Worm (Caenorhabditis elegans) whole organism, L1 larva: ENCODE results near the gene xdh-1.

Source experiments
- F16B12.6 ChIP-seq: fragments of 150-350 bp; optimal IDR thresholded peaks from 2 replicates; lab custom pipeline; 2014; ENCODE audit warnings: missing biosample characterization, missing genetic modification characterization
- ama-1 ChIP-seq: fragments of 150-350 bp; optimal IDR thresholded peaks from 2 replicates; lab custom pipeline; 2014
- blmp-1 ChIP-seq: fragments of 150-350 bp; optimal IDR thresholded peaks from 2 replicates; lab custom pipeline; 2014; ENCODE audit warnings: missing biosample characterization, missing genetic modification characterization
- ceh-63 ChIP-seq: fragments of 200-800 bp; sonication (Bioruptor generic); optimal IDR thresholded peaks from 2 replicates; lab custom pipeline; 2018; ENCODE audit warnings: mild to moderate bottlenecking, missing genetic modification characterization, missing compliant biosample characterization
- ceh-90 ChIP-seq: sonication (generic microtip); optimal IDR thresholded peaks from 2 replicates; lab custom pipeline; 2016; ENCODE audit warnings: missing genetic modification characterization, missing compliant biosample characterization
- efl-1 ChIP-seq, 4 experiments: fragments of 150-350 bp; optimal IDR thresholded peaks in 3 of 4; peaks in 1 of 4; 1 replicate in 1 of 4; 2 replicates in 3 of 4; lab custom pipeline; 2014; ENCODE audit warnings: missing biosample characterization in 2 of 4, missing genetic modification characterization in 2 of 4, missing genetic modification reagents in 2 of 4
- efl-3 ChIP-seq: fragments of 200-800 bp; sonication (Bioruptor generic); optimal IDR thresholded peaks from 2 replicates; lab custom pipeline; 2018; ENCODE audit warnings: mild to moderate bottlenecking, missing genetic modification characterization, missing compliant biosample characterization
- elt-3 ChIP-seq, 6 experiments: fragments of 150-350 bp in 1 of 6; sonication (generic microtip); optimal IDR thresholded peaks; 2 replicates each; lab custom pipeline; 2017 to 2018; ENCODE audit warnings: missing biosample characterization in 6 of 6, missing genetic modification characterization in 6 of 6, inconsistent platforms in 1 of 6
- ets-5 ChIP-seq: fragments of 200-800 bp; sonication (Bioruptor generic); IDR thresholded peaks from 2 replicates; pipeline ENCODE4 v1.3.6; 2022; ENCODE audit warnings: missing genetic modification characterization, missing compliant biosample characterization
- fkh-4 ChIP-seq: sonication (generic microtip); optimal IDR thresholded peaks from 2 replicates; lab custom pipeline; 2016; ENCODE audit warnings: missing compliant biosample characterization, missing genetic modification characterization, borderline replicate concordance
- hlh-17 ChIP-seq: fragments of 200-800 bp; sonication (Bioruptor generic); optimal IDR thresholded peaks from 2 replicates; lab custom pipeline; 2018; ENCODE audit warnings: missing genetic modification characterization, mild to moderate bottlenecking, missing compliant biosample characterization, moderate library complexity, borderline replicate concordance
- mep-1 ChIP-seq: fragments of 150-350 bp; optimal IDR thresholded peaks from 2 replicates; lab custom pipeline; 2014; ENCODE audit warnings: missing biosample characterization, missing genetic modification characterization
- nhr-11 ChIP-seq: fragments of 150-350 bp; optimal IDR thresholded peaks from 2 replicates; lab custom pipeline; 2014; ENCODE audit warnings: missing biosample characterization, missing genetic modification characterization
- nhr-12 ChIP-seq: sonication (generic microtip); optimal IDR thresholded peaks from 2 replicates; lab custom pipeline; 2017; ENCODE audit warnings: missing biosample characterization, missing genetic modification characterization
- nhr-20 ChIP-seq: sonication (generic microtip); optimal IDR thresholded peaks from 2 replicates; lab custom pipeline; 2016; ENCODE audit warnings: mild to moderate bottlenecking, missing genetic modification characterization, missing compliant biosample characterization
- nhr-28 ChIP-seq: fragments of 150-350 bp; optimal IDR thresholded peaks from 2 replicates; lab custom pipeline; 2014; ENCODE audit warnings: missing biosample characterization, missing genetic modification characterization
- nhr-71 ChIP-seq: sonication (generic microtip); optimal IDR thresholded peaks from 2 replicates; lab custom pipeline; 2016; ENCODE audit warnings: mild to moderate bottlenecking, missing genetic modification characterization, moderate library complexity, missing compliant biosample characterization
- nhr-84 ChIP-seq: sonication (generic microtip); optimal IDR thresholded peaks from 2 replicates; lab custom pipeline; 2017; ENCODE audit warnings: missing biosample characterization, missing genetic modification characterization
- nhr-85 ChIP-seq: sonication (generic microtip); peaks from one replicate; lab custom pipeline; 2016; ENCODE audit warnings: missing genetic modification characterization, inconsistent platforms, missing compliant biosample characterization
- nhr-90 ChIP-seq: sonication (generic microtip); optimal IDR thresholded peaks from 2 replicates; lab custom pipeline; 2016; ENCODE audit warnings: mild to moderate bottlenecking, missing genetic modification characterization, missing compliant biosample characterization; ENCODE audit not compliant: poor library complexity
- skn-1 ChIP-seq: fragments of 150-350 bp; optimal IDR thresholded peaks from 2 replicates; lab custom pipeline; 2014; ENCODE audit warnings: missing biosample characterization, missing genetic modification characterization
- snu-23 ChIP-seq: sonication (generic microtip); optimal IDR thresholded peaks from 2 replicates; lab custom pipeline; 2016; ENCODE audit warnings: missing genetic modification characterization, missing compliant biosample characterization
- sox-4 ChIP-seq: sonication (generic microtip); optimal IDR thresholded peaks from 2 replicates; lab custom pipeline; 2016; ENCODE audit warnings: missing genetic modification characterization, missing compliant biosample characterization
- sup-37 ChIP-seq: fragments of 200-800 bp; sonication (Bioruptor generic); optimal IDR thresholded peaks from 2 replicates; lab custom pipeline; 2018; ENCODE audit warnings: mild to moderate bottlenecking, missing genetic modification characterization, missing compliant biosample characterization
- tlp-1 ChIP-seq: fragments of 150-350 bp; optimal IDR thresholded peaks from 2 replicates; lab custom pipeline; 2014; ENCODE audit warnings: missing biosample characterization, missing genetic modification characterization
- unc-130 ChIP-seq: fragments of 150-350 bp; optimal IDR thresholded peaks from 2 replicates; lab custom pipeline; 2017; ENCODE audit warnings: missing biosample characterization, missing genetic modification characterization, inconsistent platforms
- ztf-11 ChIP-seq, 2 experiments: sonication (generic microtip); optimal IDR thresholded peaks; 2 replicates each; lab custom pipeline; 2016 to 2017; ENCODE audit warnings: missing genetic modification characterization in 2 of 2, missing biosample characterization in 1 of 2, missing compliant biosample characterization in 1 of 2

Gene xdh-1

ce11 chrIV:14391268-14391667, 21.4 kb downstream of the xdh-1 start:
- TF ChIP-seq nhr-90 (tag; lab: Kevin White, UChicago): no peak
- no peak for TF ChIP-seq nhr-12
- no peak for TF ChIP-seq ceh-90
- no peak for TF ChIP-seq ceh-63 (GFP tag; lab: Kevin White, UChicago)
- no peak for TF ChIP-seq nhr-11 (tag; lab: Kevin White, UChicago)
- TF ChIP-seq sup-37 (GFP tag; lab: Kevin White, UChicago): no peak
- no peak for TF ChIP-seq ama-1 (lab: Kevin White, UChicago)
- TF ChIP-seq, all 84 proteins: peak for 0

- no peak for TF ChIP-seq nhr-84
- TF ChIP-seq blmp-1 (tag; lab: Kevin White, UChicago): peak; percentile 77
- peak; percentile 62 for TF ChIP-seq nhr-85 (tag; lab: Kevin White, UChicago)
- TF ChIP-seq sox-4: no peak
- TF ChIP-seq unc-130 (tag; lab: Kevin White, UChicago): no peak
Measured at ce11 chrIV:14390023-14390614, 22.6 kb downstream of the xdh-1 start.

ce11 chrIV:14389070-14389469, 23.6 kb downstream of the xdh-1 start:
- TF ChIP-seq nhr-20 (tag; lab: Kevin White, UChicago) (no peak), nhr-28 (tag; lab: Kevin White, UChicago) (no peak), ceh-90 (no peak), snu-23 (GFP tag; lab: Kevin White, UChicago) (peak; percentile 47), mep-1 (tag; lab: Kevin White, UChicago) (peak; percentile 23), blmp-1 (tag; lab: Kevin White, UChicago) (peak; percentile 95), elt-3 (tag; optimal IDR thresholded peaks at IDR 0.05; lab: Kevin White, UChicago) (peak in 4 of 6 experiments; percentile 30 to 80 (median 50)), nhr-71 (tag; lab: Kevin White, UChicago) (no peak), hlh-17 (GFP tag; lab: Kevin White, UChicago) (no peak), F16B12.6 (tag; lab: Kevin White, UChicago) (no peak), nhr-85 (tag; lab: Kevin White, UChicago) (peak; percentile 71), fkh-4 (tag; lab: Kevin White, UChicago) (no peak)

- TF ChIP-seq sox-4 (no peak), nhr-90 (tag; lab: Kevin White, UChicago) (no peak), efl-1 (optimal IDR thresholded peaks at IDR 0.05; lab: Kevin White, UChicago) (no peak), efl-1 (GFP tag; optimal IDR thresholded peaks at IDR 0.05 in 1 of 2; lab: Kevin White, UChicago) (peak in 1 of 2 experiments; percentile 80), ztf-11 (tag; optimal IDR thresholded peaks at IDR 0.05; lab: Kevin White, UChicago) (no peak), skn-1 (tag; lab: Kevin White, UChicago) (no peak), ets-5 (no peak)
Measured at ce11 chrIV:14387766-14388553, 24.7 kb downstream of the xdh-1 start.

- TF ChIP-seq efl-1 (optimal IDR thresholded peaks at IDR 0.05; lab: Kevin White, UChicago) (no peak), efl-1 (GFP tag; optimal IDR thresholded peaks at IDR 0.05 in 1 of 2; lab: Kevin White, UChicago) (no peak), nhr-85 (tag; lab: Kevin White, UChicago) (peak; percentile 46), efl-3 (GFP tag; lab: Kevin White, UChicago) (no peak), blmp-1 (tag; lab: Kevin White, UChicago) (peak; percentile 99)
Measured at ce11 chrIV:14385140-14385539, 27.6 kb downstream of the xdh-1 start.

ce11 chrIV:14384194-14384593, 28.5 kb downstream of the xdh-1 start:
- TF ChIP-seq tlp-1 (no peak), hlh-17 (GFP tag; lab: Kevin White, UChicago) (no peak), blmp-1 (tag; lab: Kevin White, UChicago) (peak; percentile 50)
